Worm (Caenorhabditis elegans): Measurements from ENCODE around the gene C04G6.11.

ce11 chrII:5085450-5085849 lies 18.2 kb downstream of the C04G6.11 start, which contains the start of gene txt-9:
- TF ChIP-seq snpc-4 (GFP tag; optimal IDR thresholded peaks at IDR 0.05) (no peak), snpc-4 (tag; optimal IDR thresholded peaks at IDR 0.05) (no peak), snpc-3.4 (tag; optimal IDR thresholded peaks at IDR 0.05) (no peak), F10E7.11 (tag; optimal IDR thresholded peaks at IDR 0.05) (no peak), F49E8.2 (tag; optimal IDR thresholded peaks at IDR 0.05; ENCODE audit: insufficient read depth) (no peak), attf-3 (GFP tag; conservative IDR thresholded peaks at IDR 0.05) (no peak), sdz-38 (tag; optimal IDR thresholded peaks at IDR 0.05) (no peak), fkh-3 (tag; optimal IDR thresholded peaks at IDR 0.05) (no peak), dpl-1 (GFP tag; optimal IDR thresholded peaks at IDR 0.05) (no peak), pha-4 (tag; optimal IDR thresholded peaks at IDR 0.05) (no peak), unc-62 (GFP tag; optimal IDR thresholded peaks at IDR 0.05) (no peak)
